Worm (Caenorhabditis elegans) whole organism, late embryonic: ENCODE measurements around the gene F22F7.11.

ENCODE experiments used
- C08G9.2 ChIP-seq: sonication (generic microtip); optimal IDR thresholded peaks from 2 replicates; lab custom pipeline; 2016; ENCODE audit warnings: mild to moderate bottlenecking, missing genetic modification characterization, moderate library complexity, missing compliant biosample characterization
- F13H6.1 ChIP-seq: sonication (generic microtip); optimal IDR thresholded peaks from 2 replicates; lab custom pipeline; 2016; ENCODE audit warnings: missing genetic modification characterization, missing compliant biosample characterization
- K02D7.2 ChIP-seq: sonication (generic microtip); optimal IDR thresholded peaks from 2 replicates; lab custom pipeline; 2017; ENCODE audit warnings: mild to moderate bottlenecking, missing genetic modification characterization, missing compliant biosample characterization
- T23F11.4 ChIP-seq: fragments of 200-800 bp; sonication (Bioruptor generic); optimal IDR thresholded peaks from 2 replicates; lab custom pipeline; 2018; ENCODE audit warnings: mild to moderate bottlenecking, missing genetic modification characterization, missing compliant biosample characterization
- Y22D7AL.16 ChIP-seq: sonication (generic microtip); optimal IDR thresholded peaks from 2 replicates; lab custom pipeline; 2016; ENCODE audit warnings: missing genetic modification characterization, missing compliant biosample characterization
- ama-1 ChIP-seq: fragments of 150-350 bp; optimal IDR thresholded peaks from 2 replicates; lab custom pipeline; 2014
- ceh-14 ChIP-seq: sonication (generic microtip); optimal IDR thresholded peaks from 2 replicates; lab custom pipeline; 2016; ENCODE audit warnings: missing genotype, missing genetic modification characterization, missing compliant biosample characterization
- ceh-18 ChIP-seq: sonication (generic microtip); optimal IDR thresholded peaks from 2 replicates; lab custom pipeline; 2016; ENCODE audit warnings: missing genetic modification characterization, missing compliant biosample characterization
- ceh-19 ChIP-seq: fragments of 200-800 bp; sonication (Bioruptor generic); optimal IDR thresholded peaks from 2 replicates; lab custom pipeline; 2018; ENCODE audit warnings: mild to moderate bottlenecking, missing genetic modification characterization, missing compliant biosample characterization
- ceh-2 ChIP-seq: sonication (generic microtip); optimal IDR thresholded peaks from 2 replicates; lab custom pipeline; 2016; ENCODE audit warnings: missing genotype, missing genetic modification characterization, missing compliant biosample characterization
- ceh-22 ChIP-seq: sonication (generic microtip); optimal IDR thresholded peaks from 2 replicates; lab custom pipeline; 2017; ENCODE audit warnings: missing biosample characterization, missing genetic modification characterization
- ceh-24 ChIP-seq: sonication (generic microtip); optimal IDR thresholded peaks from 2 replicates; lab custom pipeline; 2016; ENCODE audit warnings: mild to moderate bottlenecking, missing genetic modification characterization, missing compliant biosample characterization
- ceh-34 ChIP-seq: sonication (generic microtip); optimal IDR thresholded peaks from 2 replicates; lab custom pipeline; 2016; ENCODE audit warnings: mild to moderate bottlenecking, missing genetic modification characterization, missing compliant biosample characterization
- ceh-48 ChIP-seq: sonication (generic microtip); optimal IDR thresholded peaks from 2 replicates; lab custom pipeline; 2016; ENCODE audit warnings: missing genetic modification characterization, inconsistent platforms, missing compliant biosample characterization
- che-1 ChIP-seq: sonication (generic microtip); optimal IDR thresholded peaks from 2 replicates; lab custom pipeline; 2016; ENCODE audit warnings: mild to moderate bottlenecking, missing genetic modification characterization, missing compliant biosample characterization
- dmd-4 ChIP-seq: sonication (generic microtip); optimal IDR thresholded peaks from 2 replicates; lab custom pipeline; 2016; ENCODE audit warnings: borderline replicate concordance, missing genetic modification characterization, missing compliant biosample characterization
- dve-1 ChIP-seq: sonication (generic microtip); optimal IDR thresholded peaks from 2 replicates; lab custom pipeline; 2017; ENCODE audit warnings: antibody characterized with exemption, mild to moderate bottlenecking, missing genetic modification characterization, missing compliant biosample characterization
- elt-2 ChIP-seq: sonication (generic microtip); optimal IDR thresholded peaks from 2 replicates; lab custom pipeline; 2016; ENCODE audit warnings: missing genetic modification reagents, missing genetic modification characterization, missing compliant biosample characterization
- elt-4 ChIP-seq: sonication (generic microtip); optimal IDR thresholded peaks from 2 replicates; lab custom pipeline; 2016; ENCODE audit warnings: missing genetic modification characterization, missing compliant biosample characterization
- fkh-10 ChIP-seq: fragments of 150-350 bp; optimal IDR thresholded peaks from 2 replicates; lab custom pipeline; 2014; ENCODE audit warnings: missing biosample characterization, missing genetic modification reagents, missing genetic modification characterization
- fkh-6 ChIP-seq: sonication (generic microtip); optimal IDR thresholded peaks from 2 replicates; lab custom pipeline; 2016; ENCODE audit warnings: missing genetic modification characterization, missing compliant biosample characterization
- gmeb-2 ChIP-seq: sonication (generic microtip); optimal IDR thresholded peaks from 2 replicates; lab custom pipeline; 2016; ENCODE audit warnings: missing genetic modification characterization, inconsistent platforms, missing compliant biosample characterization
- hlh-13 ChIP-seq: fragments of 200-800 bp; sonication (Bioruptor generic); optimal IDR thresholded peaks from 2 replicates; lab custom pipeline; 2018; ENCODE audit warnings: mild to moderate bottlenecking, missing genetic modification characterization, missing compliant biosample characterization
- hlh-6 ChIP-seq: sonication (generic microtip); optimal IDR thresholded peaks from 2 replicates; lab custom pipeline; 2016; ENCODE audit warnings: missing genotype, missing genetic modification characterization, missing compliant biosample characterization
- hlh-8 ChIP-seq: sonication (generic microtip); optimal IDR thresholded peaks from 2 replicates; lab custom pipeline; 2016; ENCODE audit warnings: missing genotype, missing genetic modification characterization, missing compliant biosample characterization
- lim-6 ChIP-seq: sonication (generic microtip); optimal IDR thresholded peaks from 2 replicates; lab custom pipeline; 2016; ENCODE audit warnings: missing genetic modification characterization, missing compliant biosample characterization
- madf-2 ChIP-seq: sonication (generic microtip); optimal IDR thresholded peaks from 2 replicates; lab custom pipeline; 2017; ENCODE audit warnings: missing genetic modification characterization, missing compliant biosample characterization
- mec-3 ChIP-seq: sonication (generic microtip); optimal IDR thresholded peaks from 2 replicates; lab custom pipeline; 2016; ENCODE audit warnings: borderline replicate concordance, missing genetic modification characterization, missing compliant biosample characterization
- nhr-11 ChIP-seq: fragments of 150-350 bp; optimal IDR thresholded peaks from 2 replicates; lab custom pipeline; 2014; ENCODE audit warnings: missing biosample characterization, missing genetic modification characterization
- nhr-232 ChIP-seq: sonication (generic microtip); optimal IDR thresholded peaks from 2 replicates; lab custom pipeline; 2016; ENCODE audit warnings: missing genetic modification characterization, missing compliant biosample characterization
- npax-4 ChIP-seq: sonication (generic microtip); optimal IDR thresholded peaks from 2 replicates; lab custom pipeline; 2016; ENCODE audit warnings: missing genetic modification characterization, missing compliant biosample characterization
- pat-9 ChIP-seq: fragments of 200-800 bp; sonication (Bioruptor generic); optimal IDR thresholded peaks from 2 replicates; lab custom pipeline; 2018; ENCODE audit warnings: mild to moderate bottlenecking, missing genetic modification characterization, moderate library complexity, missing compliant biosample characterization
- pax-1 ChIP-seq: fragments of 150-350 bp; optimal IDR thresholded peaks from 2 replicates; lab custom pipeline; 2014; ENCODE audit warnings: missing biosample characterization, missing genetic modification characterization
- sdc-2 ChIP-seq: sonication (generic microtip); optimal IDR thresholded peaks from 2 replicates; lab custom pipeline; 2016; ENCODE audit warnings: missing genotype, missing genetic modification characterization, missing compliant biosample characterization
- tbx-7 ChIP-seq: sonication (generic microtip); optimal IDR thresholded peaks from 2 replicates; lab custom pipeline; 2016; ENCODE audit warnings: missing genotype, missing genetic modification characterization, missing compliant biosample characterization
- unc-3 ChIP-seq, 2 experiments: fragments of 200-800 bp in 1 of 2; sonication (Bioruptor generic) in 1 of 2; sonication (generic microtip) in 1 of 2; conservative IDR thresholded peaks in 1 of 2; optimal IDR thresholded peaks in 1 of 2; 2 replicates each; pipeline versions ENCODE4 v1.3.6 to Lab custom; 2016 to 2022; ENCODE audit warnings: missing compliant biosample characterization in 2 of 2, missing genetic modification characterization in 2 of 2, missing genetic modification reagents in 1 of 2
- unc-55 ChIP-seq: sonication (generic microtip); optimal IDR thresholded peaks from 2 replicates; lab custom pipeline; 2017; ENCODE audit warnings: missing biosample characterization, missing genetic modification reagents, missing genetic modification characterization
- unc-86 ChIP-seq: sonication (generic microtip); optimal IDR thresholded peaks from 2 replicates; lab custom pipeline; 2016; ENCODE audit warnings: missing genetic modification characterization, missing compliant biosample characterization
- ztf-16 ChIP-seq: sonication (generic microtip); optimal IDR thresholded peaks from 2 replicates; lab custom pipeline; 2017; ENCODE audit warnings: missing genetic modification characterization, missing compliant biosample characterization

Gene F22F7.11

DNA sequence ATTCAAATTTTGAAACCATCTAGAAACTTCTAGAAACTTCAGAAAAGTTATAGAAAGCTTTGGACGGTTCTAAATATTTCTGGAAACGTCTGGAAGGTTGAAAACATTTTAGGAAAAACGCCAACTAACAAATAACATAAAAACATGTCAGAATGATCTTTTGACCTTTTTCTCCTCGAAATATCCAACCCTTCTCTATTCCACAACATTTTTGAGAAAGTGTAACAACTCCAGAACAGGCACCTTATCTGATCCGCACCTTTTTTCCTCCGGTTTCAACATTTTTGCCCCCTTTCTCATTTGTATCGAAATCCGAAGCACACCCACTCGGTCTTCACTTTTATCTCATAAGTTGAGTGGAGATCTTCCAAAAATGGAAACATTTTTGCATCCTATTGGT lies 9.3 kb upstream of the F22F7.11 start, which contains the start of gene F22F7.3:
Gene F22F7.3 (plus strand): TSS at position 301 of the 400 bp plus-strand sequence.
- no peak for TF ChIP-seq che-1
- TF ChIP-seq npax-4, result no peak
- no peak for TF ChIP-seq K02D7.2 (tag; lab: Kevin White, UChicago)
- TF ChIP-seq ceh-24 (tag; lab: Kevin White, UChicago), result no peak
- TF ChIP-seq pat-9 (tag; lab: Kevin White, UChicago), result no peak

DNA sequence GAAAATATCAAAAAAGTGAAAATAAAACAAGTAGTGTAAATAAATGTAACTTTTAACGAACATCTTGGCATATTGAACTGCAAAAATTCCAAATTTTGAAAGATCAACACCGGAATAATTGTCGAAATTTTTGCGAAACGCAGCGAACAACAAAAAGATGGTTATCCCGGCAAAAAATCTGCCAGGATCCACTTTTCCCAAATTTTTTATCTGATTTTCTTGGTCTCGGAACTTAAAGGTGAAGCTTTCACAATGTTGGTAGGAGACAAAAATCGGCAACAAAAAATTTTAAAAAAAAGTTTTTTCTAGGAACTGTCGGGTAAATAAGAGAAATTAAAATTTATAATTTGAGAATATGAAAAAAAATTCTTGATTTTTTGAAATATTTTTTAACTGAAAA lies 1.1 kb upstream of the F22F7.11 start, which contains the start of gene bgnt-1.2:
Gene bgnt-1.2 (minus strand): TSS at position 101 of the 400 bp plus-strand sequence.
- no peak for TF ChIP-seq elt-4
- no peak for TF ChIP-seq ceh-14 (tag; lab: Kevin White, UChicago)
- TF ChIP-seq lim-6, result no peak
- no peak for TF ChIP-seq T23F11.4 (GFP tag; lab: Kevin White, UChicago)
- no peak for TF ChIP-seq hlh-8
- no peak for TF ChIP-seq F13H6.1 (tag; lab: Kevin White, UChicago)
- TF ChIP-seq K02D7.2 (tag; lab: Kevin White, UChicago), result no peak
- TF ChIP-seq hlh-13 (GFP tag; lab: Kevin White, UChicago), result no peak
- no peak for TF ChIP-seq ztf-16 (tag; lab: Kevin White, UChicago)

DNA sequence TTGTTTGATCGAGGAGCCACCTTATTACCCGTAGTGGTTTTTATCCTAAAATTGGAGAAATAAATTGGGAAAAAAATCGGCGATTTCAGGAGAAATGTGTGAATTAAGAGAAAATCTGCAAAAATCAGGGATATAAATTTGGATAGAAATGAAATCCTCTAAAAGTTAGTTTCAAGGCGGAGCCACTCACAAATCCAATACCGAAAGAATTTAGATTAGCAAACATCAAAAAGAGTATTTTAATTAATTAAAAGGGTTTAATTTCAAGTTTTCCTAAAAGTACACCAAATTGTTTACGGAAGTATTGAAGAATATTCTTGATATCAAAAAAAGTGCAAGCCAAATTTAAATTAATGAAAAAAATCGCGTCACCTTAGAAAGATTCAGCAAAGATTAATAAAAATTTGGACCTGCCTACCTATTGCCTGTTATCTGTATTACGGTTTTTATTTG lies 2.3 kb downstream of the F22F7.11 start, which contains the start of gene F22F7.8:
Gene F22F7.8 (minus strand): TSS at position 51 of the 453 bp plus-strand sequence.
- TF ChIP-seq C08G9.2 (tag; lab: Kevin White, UChicago) (no peak), dmd-4 (tag; lab: Kevin White, UChicago) (no peak), hlh-13 (GFP tag; lab: Kevin White, UChicago) (no peak), ama-1 (lab: Kevin White, UChicago) (no peak), gmeb-2 (tag; lab: Kevin White, UChicago) (no peak)

DNA sequence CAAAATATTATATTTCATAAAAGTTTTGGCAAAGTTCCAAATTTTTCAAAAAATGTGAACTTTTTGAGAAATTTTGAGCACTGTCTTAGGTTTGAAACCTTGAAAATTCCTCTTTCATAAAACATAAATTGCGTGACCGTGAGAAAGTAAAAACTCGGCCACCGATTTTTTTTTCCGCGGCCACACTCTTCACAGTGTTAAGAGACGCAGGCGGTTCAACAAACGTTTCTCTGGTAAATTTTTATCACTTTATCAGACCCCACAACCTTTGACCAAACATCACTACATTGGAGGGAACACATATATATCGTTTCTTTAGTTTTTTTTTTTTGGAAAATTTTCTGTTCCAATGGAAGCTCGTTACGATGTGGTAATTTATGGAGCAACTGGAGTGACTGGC lies 2.9 kb downstream of the F22F7.11 start, which contains the start of gene F22F7.2:
Gene F22F7.2 (plus strand): TSS at position 266 of the 400 bp plus-strand sequence.
- TF ChIP-seq elt-2 (tag; lab: Kevin White, UChicago) (peak; percentile 6), ceh-2 (tag; lab: Kevin White, UChicago) (no peak)

DNA sequence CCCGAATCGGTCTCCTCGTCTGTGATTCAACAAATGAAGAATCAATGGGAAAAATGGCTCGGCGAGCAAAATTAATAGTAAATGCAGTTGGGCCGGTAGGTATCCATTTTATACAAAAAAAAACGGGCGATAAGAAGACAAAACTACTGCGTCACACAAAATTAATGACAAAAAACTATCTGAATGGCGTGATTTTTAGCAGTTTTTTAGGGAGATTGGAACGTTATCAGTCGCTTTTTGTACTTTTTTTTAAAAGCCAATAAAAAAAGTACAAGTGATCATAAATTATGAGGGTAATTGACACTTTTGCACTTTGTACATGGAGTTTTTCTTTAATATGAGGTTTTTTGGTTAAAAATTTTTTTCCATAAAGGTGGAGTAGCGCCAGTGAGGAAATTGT lies 3.5 kb downstream of the F22F7.11 start:
- TF ChIP-seq dve-1 (tag; lab: Kevin White, UChicago), result no peak
- TF ChIP-seq madf-2 (tag; lab: Kevin White, UChicago), result no peak
- TF ChIP-seq hlh-8, result no peak
- no peak for TF ChIP-seq fkh-6 (tag; lab: Kevin White, UChicago)
- no peak for TF ChIP-seq tbx-7
- no peak for TF ChIP-seq pax-1 (tag; lab: Kevin White, UChicago)
- TF ChIP-seq ceh-18 (tag; lab: Kevin White, UChicago), result no peak

DNA sequence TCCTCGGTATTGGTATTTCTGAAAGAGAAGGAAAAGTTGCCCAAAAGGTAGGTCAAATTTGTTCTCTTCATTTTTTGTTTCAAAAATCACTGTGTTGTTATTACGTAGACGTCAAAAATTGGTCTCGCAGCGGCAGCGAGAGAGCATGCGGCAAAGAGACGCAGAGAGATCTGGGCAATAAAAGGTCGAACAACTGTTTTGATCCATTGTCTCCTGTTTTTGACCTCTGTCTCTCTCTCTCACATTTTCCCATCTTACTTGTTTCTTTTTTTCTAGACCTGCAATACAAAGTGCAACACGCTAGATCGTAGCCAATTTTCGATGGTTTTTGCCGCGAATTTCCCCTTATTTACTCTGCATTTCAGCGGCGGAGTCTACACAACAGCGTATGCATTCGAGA lies 6.9 kb downstream of the F22F7.11 start:
- TF ChIP-seq unc-55 (GFP tag; lab: Kevin White, UChicago) (no peak), ceh-2 (tag; lab: Kevin White, UChicago) (no peak), mec-3 (no peak), ceh-48 (tag; lab: Kevin White, UChicago) (no peak), pax-1 (tag; lab: Kevin White, UChicago) (no peak)

DNA sequence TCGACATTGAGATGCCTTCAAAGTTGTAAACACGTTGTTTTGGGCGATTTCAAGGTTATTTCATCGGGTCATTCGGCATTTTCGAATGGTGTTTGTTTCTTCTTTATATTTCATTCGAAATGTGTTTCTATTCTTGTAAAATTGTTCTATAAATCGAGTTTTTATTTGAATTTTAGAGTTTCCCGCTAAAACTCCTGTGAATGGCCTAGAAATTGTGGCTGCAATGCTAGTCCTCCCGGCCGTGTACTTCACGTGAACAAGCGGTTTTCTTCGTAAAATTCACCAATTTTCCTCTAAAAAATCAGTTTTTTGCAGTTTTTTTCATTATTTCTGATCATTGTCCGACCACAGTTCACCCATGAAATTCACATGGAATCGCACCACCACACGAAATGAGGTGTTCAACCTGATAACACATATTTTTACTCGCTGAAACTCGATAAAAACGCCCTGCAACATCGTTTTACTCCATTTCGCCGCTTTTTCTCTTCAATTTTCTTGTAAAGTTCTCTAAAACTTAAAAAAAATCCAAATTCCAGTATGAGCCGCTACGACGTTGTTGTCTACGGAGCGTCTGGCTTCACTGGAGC lies 7.5 kb downstream of the F22F7.11 start, which contains the start of gene ldp-1:
Gene ldp-1 (plus strand): TSS at position 540 of the 590 bp plus-strand sequence.
- TF ChIP-seq ama-1 (lab: Kevin White, UChicago), result no peak
- TF ChIP-seq Y22D7AL.16, result no peak
- no peak for TF ChIP-seq nhr-11 (tag; lab: Kevin White, UChicago)
- no peak for TF ChIP-seq sdc-2
- no peak for TF ChIP-seq ceh-19 (GFP tag; lab: Kevin White, UChicago)
- no peak for TF ChIP-seq ceh-22
- TF ChIP-seq unc-86 (tag; lab: Kevin White, UChicago), result no peak
- no peak for TF ChIP-seq unc-3 (GFP tag; conservative IDR thresholded peaks at IDR 0.05; lab: Robert Waterston, UW)
- peak; percentile 19 for TF ChIP-seq unc-3 (tag; optimal IDR thresholded peaks at IDR 0.05; lab: Kevin White, UChicago)
- TF ChIP-seq K02D7.2 (tag; lab: Kevin White, UChicago), result no peak
- TF ChIP-seq pax-1 (tag; lab: Kevin White, UChicago), result no peak
- no peak for TF ChIP-seq hlh-6 (tag; lab: Kevin White, UChicago)
- TF ChIP-seq ceh-18 (tag; lab: Kevin White, UChicago), result no peak
- peak; percentile 8 for TF ChIP-seq ceh-34 (tag; lab: Kevin White, UChicago)
- no peak for TF ChIP-seq fkh-10 (GFP tag; lab: Kevin White, UChicago)
- no peak for TF ChIP-seq unc-55 (GFP tag; lab: Kevin White, UChicago)
- TF ChIP-seq nhr-232 (tag; lab: Kevin White, UChicago), result no peak
- no peak for TF ChIP-seq madf-2 (tag; lab: Kevin White, UChicago)
